Fruit fly (Drosophila melanogaster): ENCODE data around the gene CG13996.

dm6 chr2L:5980862-5981432 lies 39.7 kb upstream of the CG13996 start, which contains the start of gene chic:
- TF ChIP-seq Hr39 (GFP tag; optimal IDR thresholded peaks at IDR 0.05): peak; percentile 19
- no peak for TF ChIP-seq CG6808 (GFP tag; optimal IDR thresholded peaks at IDR 0.05)
- TF ChIP-seq CG6163 (GFP tag; IDR thresholded peaks at IDR 0.05): no peak
- no peak for TF ChIP-seq Lpt (GFP tag; optimal IDR thresholded peaks at IDR 0.05)
- TF ChIP-seq CG16779 (tag; optimal IDR thresholded peaks at IDR 0.05): no peak
- TF ChIP-seq dsx (GFP tag; optimal IDR thresholded peaks at IDR 0.05; ENCODE audit: poor library complexity, severe bottlenecking): no peak
- no peak for TF ChIP-seq CG11902 (GFP tag; optimal IDR thresholded peaks at IDR 0.05)
- TF ChIP-seq CG1621 (tag; optimal IDR thresholded peaks at IDR 0.05): no peak
- TF ChIP-seq Hr38 (GFP tag; optimal IDR thresholded peaks at IDR 0.05): no peak
- no peak for TF ChIP-seq CG3032 (tag; optimal IDR thresholded peaks at IDR 0.05)
